Worm (Caenorhabditis elegans) whole organism, young adult: ENCODE measurements around the gene nspc-10.

Experiments
- B0019.2 ChIP-seq: fragments of 200-800 bp; sonication (Bioruptor generic); conservative IDR thresholded peaks from 2 replicates; pipeline ENCODE4 v1.3.6; 2022; ENCODE audit warnings: missing genetic modification reagents, missing genetic modification characterization, missing compliant biosample characterization
- B0336.3 ChIP-seq: fragments of 200-800 bp; sonication (Bioruptor generic); IDR thresholded peaks from 2 replicates; pipeline ENCODE4 v1.3.6; 2022; ENCODE audit warnings: missing genetic modification characterization, missing compliant biosample characterization
- C06A6.2 ChIP-seq: fragments of 200-800 bp; sonication (Bioruptor generic); conservative IDR thresholded peaks from 2 replicates; pipeline ENCODE4 v1.3.6; 2022; ENCODE audit warnings: missing genetic modification characterization, missing compliant biosample characterization
- C17E4.6 ChIP-seq: fragments of 200-800 bp; sonication (Bioruptor generic); IDR thresholded peaks from 2 replicates; pipeline ENCODE4 v1.3.6; 2022; ENCODE audit warnings: missing genetic modification reagents, missing genetic modification characterization, missing compliant biosample characterization
- F37B4.10 ChIP-seq: fragments of 200-800 bp; sonication (Bioruptor generic); IDR thresholded peaks from 2 replicates; pipeline ENCODE4 v1.3.6; 2022; ENCODE audit warnings: missing genetic modification characterization, missing compliant biosample characterization
- F39B2.1 ChIP-seq: fragments of 200-800 bp; sonication (Bioruptor generic); IDR thresholded peaks from 2 replicates; pipeline ENCODE4 v1.3.6; 2022; ENCODE audit warnings: missing genetic modification reagents, missing genetic modification characterization, missing compliant biosample characterization
- F57A8.1 ChIP-seq: fragments of 200-800 bp; sonication (Bioruptor generic); optimal IDR thresholded peaks from 2 replicates; lab custom pipeline; 2018; ENCODE audit warnings: mild to moderate bottlenecking, missing genetic modification characterization, moderate library complexity, missing compliant biosample characterization
- F57C9.4 ChIP-seq: sonication (generic microtip); optimal IDR thresholded peaks from 2 replicates; lab custom pipeline; 2017; ENCODE audit warnings: mild to moderate bottlenecking, missing genetic modification characterization, missing compliant biosample characterization
- K11D2.4 ChIP-seq: fragments of 200-800 bp; sonication (Bioruptor generic); IDR thresholded peaks from 2 replicates; pipeline ENCODE4 v1.3.6; 2022; ENCODE audit warnings: missing genetic modification reagents, missing genetic modification characterization, missing compliant biosample characterization
- K12H6.12 ChIP-seq: fragments of 200-800 bp; sonication (Bioruptor generic); optimal IDR thresholded peaks from 2 replicates; lab custom pipeline; 2018; ENCODE audit warnings: mild to moderate bottlenecking, missing genetic modification characterization, missing compliant biosample characterization
- Y56A3A.18 ChIP-seq: fragments of 200-800 bp; sonication (Bioruptor generic); IDR thresholded peaks from 2 replicates; pipeline ENCODE4 v1.3.6; 2022; ENCODE audit warnings: missing genetic modification reagents, missing genetic modification characterization, missing compliant biosample characterization
- Y79H2A.3 ChIP-seq: fragments of 200-800 bp; sonication (Bioruptor generic); conservative IDR thresholded peaks from 2 replicates; pipeline ENCODE4 v1.3.6; 2022; ENCODE audit warnings: missing genetic modification reagents, missing genetic modification characterization, missing compliant biosample characterization
- athp-1 ChIP-seq: sonication (generic microtip); optimal IDR thresholded peaks from 2 replicates; lab custom pipeline; 2017; ENCODE audit warnings: mild to moderate bottlenecking, missing genetic modification characterization, missing compliant biosample characterization
- cebp-1 ChIP-seq, 2 experiments: fragments of 200-800 bp in 1 of 2; sonication (Bioruptor generic) in 1 of 2; sonication (generic microtip) in 1 of 2; IDR thresholded peaks in 1 of 2; optimal IDR thresholded peaks in 1 of 2; 2 replicates each; pipeline versions ENCODE4 v1.3.6 to Lab custom; 2017 to 2022; ENCODE audit warnings: missing compliant biosample characterization in 2 of 2, missing genetic modification characterization in 2 of 2, mild to moderate bottlenecking in 1 of 2, missing genetic modification reagents in 1 of 2, moderate library complexity in 1 of 2
- ceh-40 ChIP-seq: fragments of 200-800 bp; sonication (Bioruptor generic); IDR thresholded peaks from 2 replicates; pipeline ENCODE4 v1.3.6; 2022; ENCODE audit warnings: missing genetic modification characterization, missing compliant biosample characterization
- ceh-91 ChIP-seq: fragments of 200-800 bp; sonication (Bioruptor generic); IDR thresholded peaks from 2 replicates; pipeline ENCODE4 v1.3.6; 2022; ENCODE audit warnings: missing genetic modification reagents, missing genetic modification characterization, missing compliant biosample characterization
- efl-1 ChIP-seq: fragments of 150-350 bp; optimal IDR thresholded peaks from 2 replicates; lab custom pipeline; 2014; ENCODE audit warnings: missing biosample characterization, missing genetic modification reagents, missing genetic modification characterization
- ekl-4 ChIP-seq: fragments of 200-800 bp; sonication (Bioruptor generic); IDR thresholded peaks from 2 replicates; pipeline ENCODE4 v1.3.6; 2022; ENCODE audit warnings: missing genetic modification reagents, missing genetic modification characterization, missing compliant biosample characterization
- him-1 ChIP-seq: sonication (generic microtip); optimal IDR thresholded peaks from 2 replicates; lab custom pipeline; 2016; ENCODE audit warnings: missing genotype, missing genetic modification reagents, missing genetic modification characterization, missing compliant biosample characterization
- hsf-1 ChIP-seq: fragments of 200-800 bp; sonication (Bioruptor generic); IDR thresholded peaks from 2 replicates; pipeline ENCODE4 v1.3.6; 2022; ENCODE audit warnings: missing genetic modification reagents, missing genetic modification characterization, missing compliant biosample characterization
- lag-1 ChIP-seq: fragments of 200-800 bp; sonication (Bioruptor generic); IDR thresholded peaks from 2 replicates; pipeline ENCODE4 v1.3.6; 2022; ENCODE audit warnings: missing genetic modification reagents, missing genetic modification characterization, missing compliant biosample characterization
- let-607 ChIP-seq, 2 experiments: fragments of 200-800 bp in 1 of 2; sonication (Bioruptor generic) in 1 of 2; sonication (generic microtip) in 1 of 2; optimal IDR thresholded peaks; 2 replicates each; lab custom pipeline; 2016 to 2018; ENCODE audit warnings: mild to moderate bottlenecking in 2 of 2, missing compliant biosample characterization in 2 of 2, missing genetic modification characterization in 2 of 2, moderate library complexity in 2 of 2, missing genotype in 1 of 2
- madf-6 ChIP-seq: fragments of 200-800 bp; sonication (Bioruptor generic); IDR thresholded peaks from 2 replicates; pipeline ENCODE4 v1.3.6; 2022; ENCODE audit warnings: missing genetic modification reagents, missing genetic modification characterization, missing compliant biosample characterization
- nfya-1 ChIP-seq: sonication (generic microtip); optimal IDR thresholded peaks from 2 replicates; lab custom pipeline; 2017; ENCODE audit warnings: antibody characterized with exemption, missing compliant biosample characterization, missing genetic modification characterization, borderline replicate concordance; ENCODE audit not compliant: insufficient read depth
- nfyb-1 ChIP-seq: fragments of 200-800 bp; sonication (Bioruptor generic); IDR thresholded peaks from 2 replicates; pipeline ENCODE4 v1.3.6; 2022; ENCODE audit warnings: missing genetic modification reagents, missing genetic modification characterization, missing compliant biosample characterization
- nhr-120 ChIP-seq: fragments of 200-800 bp; sonication (Bioruptor generic); IDR thresholded peaks from 2 replicates; pipeline ENCODE4 v1.3.6; 2022; ENCODE audit warnings: missing genetic modification characterization, missing compliant biosample characterization
- nhr-179 ChIP-seq: sonication (generic microtip); optimal IDR thresholded peaks from 2 replicates; lab custom pipeline; 2016; ENCODE audit warnings: mild to moderate bottlenecking, missing genetic modification characterization, missing compliant biosample characterization
- nhr-80 ChIP-seq: sonication (generic microtip); optimal IDR thresholded peaks from 2 replicates; lab custom pipeline; 2016; ENCODE audit warnings: missing genetic modification characterization, missing compliant biosample characterization
- nhr-90 ChIP-seq: sonication (generic microtip); optimal IDR thresholded peaks from 2 replicates; lab custom pipeline; 2016; ENCODE audit warnings: missing genotype, mild to moderate bottlenecking, missing genetic modification characterization, missing compliant biosample characterization
- pha-4 ChIP-seq: fragments of 150-350 bp; sonication (generic microtip); optimal IDR thresholded peaks from 2 replicates; lab custom pipeline; 2014; ENCODE audit warnings: missing biosample characterization, missing genetic modification reagents, missing genetic modification characterization
- rcor-1 ChIP-seq: fragments of 200-800 bp; sonication (Bioruptor generic); IDR thresholded peaks from 2 replicates; pipeline ENCODE4 v1.3.6; 2022; ENCODE audit warnings: missing genetic modification reagents, missing genetic modification characterization, missing compliant biosample characterization
- sdz-38 ChIP-seq: sonication (generic microtip); optimal IDR thresholded peaks from 2 replicates; lab custom pipeline; 2016; ENCODE audit warnings: missing genotype, missing genetic modification characterization, missing compliant biosample characterization
- snpc-1.3 ChIP-seq: sonication (generic microtip); optimal IDR thresholded peaks from 2 replicates; lab custom pipeline; 2017; ENCODE audit warnings: missing genetic modification characterization, mild to moderate bottlenecking, missing compliant biosample characterization, antibody characterized with exemption, moderate library complexity, missing genotype, missing genetic modification reagents; ENCODE audit not compliant: insufficient read depth
- snpc-4 ChIP-seq, 5 experiments: fragments of 150-350 bp in 1 of 5; sonication (generic microtip) in 4 of 5; optimal IDR thresholded peaks; 2 replicates each; lab custom pipeline; 2014 to 2018; ENCODE audit warnings: missing genetic modification characterization in 5 of 5, missing biosample characterization in 3 of 5, antibody characterized with exemption in 2 of 5, mild to moderate bottlenecking in 2 of 5, missing compliant biosample characterization in 2 of 5, missing genotype in 2 of 5, moderate library complexity in 2 of 5, missing genetic modification reagents in 1 of 5
- somi-1 ChIP-seq: fragments of 200-800 bp; sonication (Bioruptor generic); optimal IDR thresholded peaks from 2 replicates; lab custom pipeline; 2018; ENCODE audit warnings: mild to moderate bottlenecking, missing genetic modification characterization, missing compliant biosample characterization
- sptf-2 ChIP-seq: fragments of 200-800 bp; sonication (Bioruptor generic); optimal IDR thresholded peaks from 2 replicates; lab custom pipeline; 2018; ENCODE audit warnings: mild to moderate bottlenecking, missing genetic modification characterization, missing compliant biosample characterization
- tlf-1 ChIP-seq: fragments of 200-800 bp; sonication (Bioruptor generic); optimal IDR thresholded peaks from 2 replicates; lab custom pipeline; 2018; ENCODE audit warnings: mild to moderate bottlenecking, missing genetic modification characterization, missing compliant biosample characterization
- unc-62 ChIP-seq: fragments of 150-350 bp; optimal IDR thresholded peaks from 2 replicates; lab custom pipeline; 2014; ENCODE audit warnings: missing biosample characterization, missing genetic modification reagents, missing genetic modification characterization
- zim-3 ChIP-seq: sonication (generic microtip); optimal IDR thresholded peaks from 2 replicates; lab custom pipeline; 2017; ENCODE audit warnings: mild to moderate bottlenecking, missing genetic modification characterization, moderate library complexity, missing compliant biosample characterization
- ztf-25 ChIP-seq: fragments of 200-800 bp; sonication (Bioruptor generic); IDR thresholded peaks from 2 replicates; pipeline ENCODE4 v1.3.6; 2022; ENCODE audit warnings: missing genetic modification reagents, missing genetic modification characterization, missing compliant biosample characterization
- ztf-6 ChIP-seq: fragments of 200-800 bp; sonication (Bioruptor generic); IDR thresholded peaks from 2 replicates; pipeline ENCODE4 v1.3.6; 2022; ENCODE audit warnings: missing genetic modification reagents, missing genetic modification characterization, missing compliant biosample characterization

Gene nspc-10

DNA sequence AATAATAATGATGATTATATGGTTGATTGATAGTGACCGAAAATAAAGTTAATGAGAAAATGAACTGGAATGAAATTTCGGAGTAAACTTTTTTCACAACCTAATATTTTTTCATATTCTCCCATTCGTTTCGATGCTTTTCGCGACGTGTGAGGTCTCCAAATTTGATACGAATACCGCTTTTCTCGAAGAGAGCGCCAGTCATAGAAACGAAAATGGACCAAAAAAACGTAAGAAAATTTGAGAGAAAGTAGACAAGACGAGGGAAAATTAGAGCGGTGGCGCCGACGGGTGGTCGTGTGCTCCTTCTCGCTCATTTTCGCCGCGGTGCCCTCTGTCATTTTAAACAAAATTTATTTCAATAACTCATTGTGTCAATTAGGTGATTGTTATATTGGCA lies 29.0 kb upstream of the nspc-10 start (continued):
- TF ChIP-seq snpc-1.3 (tag; lab: Kevin White, UChicago): no peak
- TF ChIP-seq rcor-1: no peak
- TF ChIP-seq C06A6.2 (GFP tag; lab: Robert Waterston, UW): no peak
- TF ChIP-seq, all 124 proteins: peak for 0

DNA sequence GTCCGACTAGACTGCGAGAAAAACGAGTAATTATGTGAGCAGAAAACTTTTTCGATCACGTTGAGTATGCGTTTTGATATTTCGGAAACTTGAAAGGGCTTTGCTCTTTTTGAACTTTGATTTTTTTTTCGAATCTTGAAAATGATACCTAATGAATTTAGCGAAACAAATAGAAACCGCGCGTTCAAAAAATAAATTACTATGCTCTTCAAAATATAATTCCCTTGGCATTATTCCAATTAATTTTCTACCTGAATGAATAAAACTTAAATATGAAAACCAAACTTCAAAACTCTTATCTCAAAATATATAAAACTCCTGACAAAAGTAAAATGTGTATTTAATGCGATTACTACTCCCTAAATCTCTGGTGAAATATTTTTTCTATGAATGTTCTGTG lies 28.1 kb upstream of the nspc-10 start, which contains the start of gene xtr-2:
xtr-2 (plus strand) TSS at position 301 of the 400 bp plus-strand sequence.
- TF ChIP-seq him-1 (no peak), pha-4 (tag; lab: Kevin White, UChicago) (no peak), F57C9.4 (tag; lab: Kevin White, UChicago) (no peak), sdz-38 (no peak), cebp-1 (GFP tag; IDR thresholded peaks at IDR 0.05; lab: Robert Waterston, UW) (no peak), cebp-1 (tag; optimal IDR thresholded peaks at IDR 0.05; lab: Kevin White, UChicago) (no peak), athp-1 (no peak), nhr-120 (GFP tag; lab: Robert Waterston, UW) (no peak), let-607 (tag; optimal IDR thresholded peaks at IDR 0.05; lab: Kevin White, UChicago) (no peak)

DNA sequence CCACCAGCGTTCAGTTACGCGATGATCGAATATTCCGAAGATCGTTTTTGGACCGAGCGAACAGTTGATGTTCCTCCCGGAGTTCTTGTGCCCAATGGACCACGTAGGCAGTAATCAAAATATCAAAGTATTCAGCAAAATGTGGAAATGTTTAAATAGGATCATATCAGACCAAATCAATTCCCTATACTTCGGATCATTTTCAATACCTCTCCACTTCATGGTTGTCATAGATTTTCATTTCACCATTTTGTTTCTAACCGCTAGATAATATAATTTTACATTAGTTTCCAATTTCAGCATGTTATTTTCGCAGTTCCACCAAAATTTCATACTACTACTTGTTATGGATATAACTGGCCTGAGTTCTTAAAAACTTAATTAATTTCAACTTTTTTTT lies 25.8 kb upstream of the nspc-10 start:
- TF ChIP-seq C17E4.6 (no peak), efl-1 (GFP tag; lab: Kevin White, UChicago) (no peak), ztf-25 (GFP tag; lab: Robert Waterston, UW) (no peak), snpc-4 (GFP tag; optimal IDR thresholded peaks at IDR 0.05; lab: Kevin White, UChicago) (no peak), snpc-4 (tag; optimal IDR thresholded peaks at IDR 0.05; lab: Kevin White, UChicago) (no peak), nhr-179 (tag; lab: Kevin White, UChicago) (no peak), nfyb-1 (GFP tag; lab: Robert Waterston, UW) (no peak), him-1 (no peak), somi-1 (GFP tag; lab: Kevin White, UChicago) (no peak), ceh-40 (GFP tag; lab: Robert Waterston, UW) (no peak), ekl-4 (GFP tag; lab: Robert Waterston, UW) (no peak), tlf-1 (GFP tag; lab: Kevin White, UChicago) (no peak), nhr-80 (tag; lab: Kevin White, UChicago) (no peak), nfya-1 (tag; lab: Kevin White, UChicago) (no peak), C06A6.2 (GFP tag; lab: Robert Waterston, UW) (no peak), madf-6 (GFP tag; lab: Robert Waterston, UW) (no peak), K11D2.4 (GFP tag; lab: Robert Waterston, UW) (no peak), F57A8.1 (GFP tag; lab: Kevin White, UChicago) (no peak), hsf-1 (GFP tag; lab: Robert Waterston, UW) (no peak), F57C9.4 (tag; lab: Kevin White, UChicago) (no peak)
- TF ChIP-seq, all 124 proteins: peak for 0

DNA sequence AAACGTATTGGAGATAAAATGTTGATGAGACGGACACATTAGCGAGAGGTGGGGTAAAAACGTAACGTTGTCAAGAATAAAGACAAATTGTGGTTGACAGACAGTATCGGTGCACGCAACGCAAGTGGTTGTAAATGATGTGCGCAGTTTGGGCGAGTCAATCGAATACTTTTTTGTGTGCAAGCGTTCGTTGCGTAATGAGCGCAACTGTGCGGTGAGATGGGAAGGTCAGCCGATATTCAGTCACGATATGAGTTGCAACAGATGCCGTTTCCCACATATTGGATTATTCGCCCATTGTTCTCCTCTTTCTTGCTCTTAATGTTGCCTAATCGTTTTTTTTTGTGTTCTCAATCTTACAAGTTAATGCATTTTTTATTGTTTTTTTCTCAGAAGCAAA lies 22.7 kb upstream of the nspc-10 start, which contains the start of gene ceh-40:
ceh-40 (minus strand) TSS at position 41 of the 400 bp plus-strand sequence.
- no peak for TF ChIP-seq F37B4.10 (GFP tag; lab: Robert Waterston, UW)
- TF ChIP-seq let-607 (tag; optimal IDR thresholded peaks at IDR 0.05; lab: Kevin White, UChicago): no peak
- TF ChIP-seq unc-62: peak; percentile 5

DNA sequence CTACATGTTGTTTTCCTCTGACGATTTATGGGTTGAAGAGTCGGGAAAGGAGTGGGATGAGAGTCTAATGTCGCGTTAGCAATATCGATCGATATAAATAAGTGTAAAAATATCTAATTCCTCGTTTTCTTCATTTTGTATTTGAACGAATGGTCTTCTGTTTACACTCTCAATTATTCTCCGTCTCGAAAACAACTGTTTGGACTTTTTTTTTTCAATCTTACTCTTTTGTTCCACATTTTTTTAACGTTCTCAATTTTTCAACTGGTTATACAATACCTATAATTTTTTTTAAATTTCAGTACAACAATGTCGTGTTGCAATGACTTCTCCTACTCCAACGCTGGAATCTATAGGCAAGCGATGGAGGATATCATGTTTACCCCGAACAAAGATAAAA lies 22.1 kb upstream of the nspc-10 start, which contains the start of gene F17A2.13:
F17A2.13 (plus strand) TSS at position 301 of the 400 bp plus-strand sequence.
- TF ChIP-seq nhr-90: no peak
- no peak for TF ChIP-seq nhr-179 (tag; lab: Kevin White, UChicago)
- TF ChIP-seq Y56A3A.18 (GFP tag; lab: Robert Waterston, UW): no peak
- no peak for TF ChIP-seq B0336.3 (GFP tag; lab: Robert Waterston, UW)
- no peak for TF ChIP-seq lag-1 (GFP tag; lab: Robert Waterston, UW)
- no peak for TF ChIP-seq K12H6.12
- TF ChIP-seq ceh-91: no peak
- no peak for TF ChIP-seq ztf-6
- no peak for TF ChIP-seq Y79H2A.3 (GFP tag; lab: Robert Waterston, UW)
- no peak for TF ChIP-seq B0019.2 (GFP tag; lab: Robert Waterston, UW)
- no peak for TF ChIP-seq F37B4.10 (GFP tag; lab: Robert Waterston, UW)
- TF ChIP-seq zim-3 (tag; lab: Kevin White, UChicago): no peak
- no peak for TF ChIP-seq F39B2.1 (GFP tag; lab: Robert Waterston, UW)
- no peak for TF ChIP-seq sptf-2
